Worm (Caenorhabditis elegans): ENCODE data around the gene C28H8.2.

The C28H8.2 gene

DNA sequence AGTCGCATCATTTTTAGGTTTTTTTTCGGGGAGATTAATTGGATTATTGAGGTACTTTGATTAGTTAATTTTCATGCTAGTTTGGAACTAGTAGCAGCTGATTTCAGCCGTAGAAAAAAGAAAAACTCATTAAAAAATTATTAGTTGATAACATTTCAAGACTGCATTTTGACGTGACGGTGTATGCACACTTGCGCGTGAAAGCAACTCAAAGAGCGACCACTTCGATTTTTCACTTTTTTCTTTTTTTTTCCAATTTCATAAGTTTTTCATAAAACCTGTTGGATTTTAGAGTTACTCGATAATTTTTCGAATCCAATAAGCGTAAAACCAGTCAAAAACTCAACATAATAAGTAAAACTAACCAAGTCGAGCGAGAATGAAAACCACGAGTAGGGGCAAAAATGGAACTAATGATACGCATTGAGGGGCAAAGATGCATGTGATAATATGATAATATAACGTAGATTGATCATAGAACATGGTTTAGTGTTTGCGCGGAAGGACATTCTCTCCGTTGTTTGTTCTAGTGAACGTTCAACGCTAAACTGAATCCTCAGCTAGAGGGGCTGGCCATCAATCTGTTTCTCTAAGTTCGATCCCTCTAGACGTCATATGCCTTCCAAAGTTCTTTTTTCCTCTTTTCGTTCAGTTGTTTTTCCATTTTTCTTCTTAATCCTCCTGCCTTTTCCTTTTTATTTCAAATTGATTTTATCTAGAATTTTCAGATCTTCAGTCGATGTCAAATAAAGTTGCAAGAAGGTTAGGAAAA lies 28.2 kb downstream of the C28H8.2 start, which contains the start of the genes F25B5.6 and F25B5.3:
Gene F25B5.6 (minus strand): TSS at position 572 of the 772 bp plus-strand sequence.
Gene F25B5.3 (plus strand): TSS at position 722 of the 772 bp plus-strand sequence.
- TF ChIP-seq sptf-1 (tag; optimal IDR thresholded peaks at IDR 0.05) (no peak), C16A3.4 (tag; optimal IDR thresholded peaks at IDR 0.05) (peak; percentile 38), ceh-90 (tag; optimal IDR thresholded peaks at IDR 0.05) (no peak), hpl-2 (GFP tag; optimal IDR thresholded peaks at IDR 0.05) (no peak), ets-5 (GFP tag; IDR thresholded peaks at IDR 0.05) (no peak), fos-1 (tag; optimal IDR thresholded peaks at IDR 0.05) (no peak), pax-3 (tag; optimal IDR thresholded peaks at IDR 0.05) (no peak), ztf-11 (tag; optimal IDR thresholded peaks at IDR 0.05) (no peak), vab-15 (tag; optimal IDR thresholded peaks at IDR 0.05) (no peak), elt-3 (tag; optimal IDR thresholded peaks at IDR 0.05) (peak in 2 of 6 experiments; percentile 28 to 89), nhr-85 (tag) (peak; percentile 79), pqm-1 (tag; optimal IDR thresholded peaks at IDR 0.05) (no peak), nhr-237 (tag; optimal IDR thresholded peaks at IDR 0.05) (no peak), ceh-63 (GFP tag; optimal IDR thresholded peaks at IDR 0.05) (no peak), unc-30 (tag; optimal IDR thresholded peaks at IDR 0.05) (no peak), nhr-12 (tag; optimal IDR thresholded peaks at IDR 0.05) (no peak), lin-14 (GFP tag; optimal IDR thresholded peaks at IDR 0.05) (peak; percentile 51), ceh-88 (GFP tag; IDR thresholded peaks at IDR 0.05) (no peak), grh-1 (GFP tag; IDR thresholded peaks at IDR 0.05) (no peak), egl-27 (tag; optimal IDR thresholded peaks at IDR 0.05) (no peak), aha-1 (tag; optimal IDR thresholded peaks at IDR 0.05) (no peak), nhr-90 (tag; optimal IDR thresholded peaks at IDR 0.05; ENCODE audit: poor library complexity) (no peak), swsn-7 (tag; optimal IDR thresholded peaks at IDR 0.05) (peak; percentile 10), sox-4 (tag; optimal IDR thresholded peaks at IDR 0.05) (no peak), tbx-2 (tag; optimal IDR thresholded peaks at IDR 0.05) (no peak), alr-1 (tag; optimal IDR thresholded peaks at IDR 0.05; ENCODE audit: borderline replicate concordance) (no peak), fkh-4 (tag; optimal IDR thresholded peaks at IDR 0.05; ENCODE audit: borderline replicate concordance) (no peak), elt-2 (tag; optimal IDR thresholded peaks at IDR 0.05) (no peak), xbp-1 (tag; optimal IDR thresholded peaks at IDR 0.05) (peak; percentile 3), unc-130 (tag; optimal IDR thresholded peaks at IDR 0.05) (peak; percentile 2), ceh-8 (GFP tag; optimal IDR thresholded peaks at IDR 0.05) (no peak), rnt-1 (tag; optimal IDR thresholded peaks at IDR 0.05) (peak; percentile 9), mep-1 (tag; optimal IDR thresholded peaks at IDR 0.05) (peak; percentile 61), nhr-76 (tag; optimal IDR thresholded peaks at IDR 0.05) (no peak), nhr-28 (tag; optimal IDR thresholded peaks at IDR 0.05) (no peak), tlp-1 (tag; optimal IDR thresholded peaks at IDR 0.05) (no peak), hlh-4 (tag; optimal IDR thresholded peaks at IDR 0.05) (no peak), mef-2 (tag; optimal IDR thresholded peaks at IDR 0.05) (no peak), irx-1 (tag; optimal IDR thresholded peaks at IDR 0.05) (no peak), lin-35 (GFP tag; optimal IDR thresholded peaks at IDR 0.05) (peak; percentile 8 to 53), C04F5.9 (tag; optimal IDR thresholded peaks at IDR 0.05) (no peak), blmp-1 (tag; optimal IDR thresholded peaks at IDR 0.05) (peak; percentile 19), ztf-4 (tag; optimal IDR thresholded peaks at IDR 0.05) (no peak), Y116A8C.19 (tag; optimal IDR thresholded peaks at IDR 0.05; ENCODE audit: borderline replicate concordance) (no peak), ama-1 (optimal IDR thresholded peaks at IDR 0.05) (no peak), efl-1 (optimal IDR thresholded peaks at IDR 0.05) (peak in 1 of 2 experiments; percentile 31), efl-1 (GFP tag; optimal IDR thresholded peaks at IDR 0.05 in 1 of 2) (peak; percentile 43 to 92), nhr-19 (GFP tag; conservative IDR thresholded peaks at IDR 0.05) (peak; percentile 98), mdl-1 (tag; optimal IDR thresholded peaks at IDR 0.05) (no peak), snu-23 (GFP tag; optimal IDR thresholded peaks at IDR 0.05) (peak; percentile 58), jun-1 (tag; optimal IDR thresholded peaks at IDR 0.05) (no peak), ceh-82 (tag; optimal IDR thresholded peaks at IDR 0.05) (peak in 1 of 3 experiments; percentile 8), hlh-17 (GFP tag; optimal IDR thresholded peaks at IDR 0.05; ENCODE audit: borderline replicate concordance) (no peak)
